Worm (Caenorhabditis elegans) whole organism, late embryonic: ENCODE results near the gene leo-1.

Source experiments
- F13H6.1 ChIP-seq: sonication (generic microtip); optimal IDR thresholded peaks from 2 replicates; lab custom pipeline; 2016; ENCODE audit warnings: missing genetic modification characterization, missing compliant biosample characterization
- K09A11.1 ChIP-seq: sonication (generic microtip); optimal IDR thresholded peaks from 2 replicates; lab custom pipeline; 2017; ENCODE audit warnings: antibody characterized with exemption, mild to moderate bottlenecking, missing genetic modification characterization, missing compliant biosample characterization; ENCODE audit not compliant: insufficient read depth
- T23F11.4 ChIP-seq: fragments of 200-800 bp; sonication (Bioruptor generic); optimal IDR thresholded peaks from 2 replicates; lab custom pipeline; 2018; ENCODE audit warnings: mild to moderate bottlenecking, missing genetic modification characterization, missing compliant biosample characterization
- ceh-14 ChIP-seq: sonication (generic microtip); optimal IDR thresholded peaks from 2 replicates; lab custom pipeline; 2016; ENCODE audit warnings: missing genotype, missing genetic modification characterization, missing compliant biosample characterization
- dve-1 ChIP-seq: sonication (generic microtip); optimal IDR thresholded peaks from 2 replicates; lab custom pipeline; 2017; ENCODE audit warnings: antibody characterized with exemption, mild to moderate bottlenecking, missing genetic modification characterization, missing compliant biosample characterization
- elt-2 ChIP-seq: sonication (generic microtip); optimal IDR thresholded peaks from 2 replicates; lab custom pipeline; 2016; ENCODE audit warnings: missing genetic modification reagents, missing genetic modification characterization, missing compliant biosample characterization
- mec-3 ChIP-seq: sonication (generic microtip); optimal IDR thresholded peaks from 2 replicates; lab custom pipeline; 2016; ENCODE audit warnings: borderline replicate concordance, missing genetic modification characterization, missing compliant biosample characterization
- nfya-1 ChIP-seq: sonication (generic microtip); optimal IDR thresholded peaks from 2 replicates; lab custom pipeline; 2017; ENCODE audit warnings: missing genetic modification characterization, mild to moderate bottlenecking, missing compliant biosample characterization, antibody characterized with exemption, moderate library complexity
- pha-4 ChIP-seq: fragments of 150-350 bp; optimal IDR thresholded peaks from 2 replicates; lab custom pipeline; 2018; ENCODE audit warnings: missing biosample characterization, missing genetic modification reagents, missing genetic modification characterization
- rnt-1 ChIP-seq: sonication (generic microtip); optimal IDR thresholded peaks from 2 replicates; lab custom pipeline; 2016; ENCODE audit warnings: missing genetic modification characterization, missing compliant biosample characterization

DNA sequence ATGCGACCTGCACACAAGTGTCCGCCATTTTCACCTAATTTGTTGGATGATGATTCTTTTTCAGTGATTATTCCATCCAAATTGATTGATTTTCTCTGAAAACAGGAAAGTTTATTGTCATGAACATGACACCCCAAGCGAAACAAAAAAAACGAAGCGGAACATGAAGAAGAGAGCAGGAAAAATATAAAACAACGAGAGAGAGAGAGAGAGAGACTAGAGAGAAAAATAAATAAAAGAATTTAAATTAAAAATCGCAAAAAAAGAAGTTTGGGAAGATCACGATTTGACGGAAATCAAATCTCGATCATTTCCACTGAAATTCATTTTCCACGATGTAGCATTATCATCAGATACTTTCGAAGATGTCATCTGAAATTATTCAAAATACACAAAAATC is 30.6 kb upstream of the leo-1 start, which contains the start of gene klp-12:
- no peak for TF ChIP-seq nfya-1 (tag; lab: Kevin White, UChicago)
- no peak for TF ChIP-seq dve-1 (tag; lab: Kevin White, UChicago)
- no peak for TF ChIP-seq ceh-14
- no peak for TF ChIP-seq mec-3 (tag; lab: Kevin White, UChicago)
- TF ChIP-seq elt-2 (tag; lab: Kevin White, UChicago): no peak
- TF ChIP-seq T23F11.4 (GFP tag; lab: Kevin White, UChicago): no peak
- TF ChIP-seq rnt-1: no peak
- TF ChIP-seq F13H6.1 (tag; lab: Kevin White, UChicago): no peak
- TF ChIP-seq K09A11.1: no peak
- no peak for TF ChIP-seq pha-4 (tag; lab: Kevin White, UChicago)
